Fruit fly (Drosophila melanogaster) whole organism, embryonic: ENCODE results near the gene CG7016.

Experiments
- Antp ChIP-seq: fragments of 200-800 bp; sonication (Bioruptor generic); optimal IDR thresholded peaks from 3 replicates; lab custom pipeline; 2016; ENCODE audit warnings: missing biosample characterization, missing genetic modification characterization
- Asciz ChIP-seq: fragments of 200-800 bp; sonication (Bioruptor generic); optimal IDR thresholded peaks from 2 replicates; lab custom pipeline; 2017; ENCODE audit warnings: missing biosample characterization, mild to moderate bottlenecking, missing genetic modification characterization, missing genetic modification reagents
- Bdp1 ChIP-seq: fragments of 200-800 bp; sonication (Bioruptor generic); optimal IDR thresholded peaks from 3 replicates; lab custom pipeline; 2016; ENCODE audit warnings: missing biosample characterization, missing genetic modification characterization
- CG1024 ChIP-seq: fragments of 200-800 bp; sonication (Bioruptor generic); IDR thresholded peaks from 2 replicates; pipeline ENCODE4 v1.3.6; 2022; ENCODE audit warnings: missing biosample characterization, missing genetic modification characterization
- CG13624 ChIP-seq: fragments of 200-800 bp; sonication (Bioruptor generic); optimal IDR thresholded peaks from 2 replicates; lab custom pipeline; 2016; ENCODE audit warnings: missing biosample characterization, missing genetic modification characterization
- CG14710 ChIP-seq: fragments of 200-800 bp; sonication (Bioruptor generic); optimal IDR thresholded peaks from 3 replicates; lab custom pipeline; 2019; ENCODE audit warnings: missing biosample characterization, mild to moderate bottlenecking, missing genetic modification characterization, moderate library complexity
- CG15479 ChIP-seq: fragments of 200-800 bp; sonication (Bioruptor generic); optimal IDR thresholded peaks from 3 replicates; lab custom pipeline; 2019; ENCODE audit warnings: missing biosample characterization, mild to moderate bottlenecking, missing genetic modification characterization, moderate library complexity
- CG1602 ChIP-seq: fragments of 200-800 bp; sonication (Bioruptor generic); optimal IDR thresholded peaks from 3 replicates; lab custom pipeline; 2016; ENCODE audit warnings: missing biosample characterization, missing genetic modification characterization
- CG16815 ChIP-seq: fragments of 200-800 bp; sonication (Bioruptor generic); optimal IDR thresholded peaks from 3 replicates; lab custom pipeline; 2017; ENCODE audit warnings: missing biosample characterization, mild to moderate bottlenecking, missing genetic modification characterization
- CG17186 ChIP-seq: fragments of 200-800 bp; sonication (Bioruptor generic); optimal IDR thresholded peaks from 3 replicates; lab custom pipeline; 2017; ENCODE audit warnings: missing biosample characterization, missing genetic modification reagents, missing genetic modification characterization
- CG17385 ChIP-seq: fragments of 200-800 bp; sonication (Bioruptor generic); optimal IDR thresholded peaks from 3 replicates; lab custom pipeline; 2018; ENCODE audit warnings: missing biosample characterization, mild to moderate bottlenecking, missing genetic modification characterization
- CG18476 ChIP-seq: fragments of 200-800 bp; sonication (Bioruptor generic); optimal IDR thresholded peaks from 2 replicates; lab custom pipeline; 2016; ENCODE audit warnings: missing biosample characterization, mild to moderate bottlenecking, missing genetic modification characterization
- CG2199 ChIP-seq: fragments of 200-800 bp; sonication (Bioruptor generic); IDR thresholded peaks from 3 replicates; pipeline ENCODE4 v1.3.6; 2022; ENCODE audit warnings: missing biosample characterization, missing genetic modification characterization
- CG2202 ChIP-seq: fragments of 200-800 bp; sonication (Bioruptor generic); optimal IDR thresholded peaks from 2 replicates; lab custom pipeline; 2018; ENCODE audit warnings: missing biosample characterization, mild to moderate bottlenecking, missing genetic modification characterization
- CG30020 ChIP-seq: fragments of 200-800 bp; optimal IDR thresholded peaks from 2 replicates; lab custom pipeline; 2019; ENCODE audit warnings: missing biosample characterization, mild to moderate bottlenecking, missing genetic modification characterization, moderate library complexity
- CG30403 ChIP-seq: fragments of 200-800 bp; sonication (Bioruptor generic); optimal IDR thresholded peaks from 3 replicates; lab custom pipeline; 2016; ENCODE audit warnings: missing biosample characterization, missing genetic modification characterization
- CG3407 ChIP-seq: fragments of 200-800 bp; sonication (Bioruptor generic); optimal IDR thresholded peaks from 2 replicates; lab custom pipeline; 2018; ENCODE audit warnings: missing biosample characterization, mild to moderate bottlenecking, missing genetic modification characterization
- CG3847 ChIP-seq: fragments of 200-800 bp; sonication (Bioruptor generic); IDR thresholded peaks from 2 replicates; pipeline ENCODE4 v1.3.6; 2022; ENCODE audit warnings: missing biosample characterization, missing genetic modification characterization
- CG42726 ChIP-seq: fragments of 200-800 bp; sonication (Bioruptor generic); IDR thresholded peaks from 2 replicates; pipeline ENCODE4 v1.3.6; 2022; ENCODE audit warnings: missing biosample characterization, missing genetic modification characterization; ENCODE audit not compliant: partially characterized antibody
- CG4282 ChIP-seq: fragments of 200-800 bp; sonication (Bioruptor generic); optimal IDR thresholded peaks from 2 replicates; lab custom pipeline; 2016; ENCODE audit warnings: missing biosample characterization, missing genetic modification characterization
- CG4617 ChIP-seq: fragments of 200-800 bp; sonication (Bioruptor generic); optimal IDR thresholded peaks from 3 replicates; lab custom pipeline; 2016; ENCODE audit warnings: missing biosample characterization, missing genetic modification characterization, borderline replicate concordance
- CG6654 ChIP-seq: fragments of 200-800 bp; sonication (Bioruptor generic); optimal IDR thresholded peaks from 2 replicates; lab custom pipeline; 2017; ENCODE audit warnings: missing biosample characterization, mild to moderate bottlenecking, missing genetic modification characterization
- CG6813 ChIP-seq: fragments of 200-800 bp; sonication (Bioruptor generic); optimal IDR thresholded peaks from 2 replicates; lab custom pipeline; 2017; ENCODE audit warnings: missing biosample characterization, missing genetic modification characterization, mild to moderate bottlenecking, moderate library complexity, missing genetic modification reagents
- CG7928 ChIP-seq: fragments of 200-800 bp; sonication (Bioruptor generic); optimal IDR thresholded peaks from 2 replicates; lab custom pipeline; 2017; ENCODE audit warnings: missing biosample characterization, mild to moderate bottlenecking, missing genetic modification characterization
- CG8388 ChIP-seq: fragments of 200-800 bp; sonication (Bioruptor generic); optimal IDR thresholded peaks from 2 replicates; lab custom pipeline; 2019; ENCODE audit warnings: missing biosample characterization, mild to moderate bottlenecking, missing genetic modification characterization, moderate library complexity
- Camta ChIP-seq: fragments of 200-800 bp; sonication (Bioruptor generic); optimal IDR thresholded peaks from 2 replicates; lab custom pipeline; 2016; ENCODE audit warnings: missing biosample characterization, missing genetic modification characterization
- CoRest ChIP-seq: fragments of 200-800 bp; sonication (Bioruptor generic); optimal IDR thresholded peaks from 3 replicates; lab custom pipeline; 2018; ENCODE audit warnings: missing biosample characterization, mild to moderate bottlenecking, missing genetic modification characterization, moderate library complexity
- Elba2 ChIP-seq: fragments of 200-800 bp; sonication (Bioruptor generic); optimal IDR thresholded peaks from 3 replicates; lab custom pipeline; 2016; ENCODE audit warnings: missing biosample characterization, missing genetic modification characterization
- Gsc ChIP-seq: fragments of 200-800 bp; sonication (Bioruptor generic); IDR thresholded peaks from 2 replicates; pipeline ENCODE4 v1.3.6; 2022; ENCODE audit warnings: missing biosample characterization, missing genetic modification characterization
- H15 ChIP-seq: fragments of 200-800 bp; sonication (Bioruptor generic); IDR thresholded peaks from 3 replicates; pipeline ENCODE4 v1.3.6; 2022; ENCODE audit warnings: missing biosample characterization, missing genetic modification characterization
- Hr39 ChIP-seq: fragments of >200 bp; optimal IDR thresholded peaks from 2 replicates; lab custom pipeline; 2017
- Hsf ChIP-seq: fragments of 200-800 bp; sonication (Bioruptor generic); optimal IDR thresholded peaks from 3 replicates; lab custom pipeline; 2016; ENCODE audit warnings: missing biosample characterization, missing genetic modification characterization
- Kr ChIP-seq: fragments of 200-800 bp; sonication (Bioruptor generic); optimal IDR thresholded peaks from 2 replicates; lab custom pipeline; 2017; ENCODE audit warnings: missing biosample characterization, mild to moderate bottlenecking, missing genetic modification characterization
- Myb ChIP-seq: fragments of 200-800 bp; sonication (Bioruptor generic); optimal IDR thresholded peaks from 2 replicates; lab custom pipeline; 2016; ENCODE audit warnings: missing biosample characterization, missing genetic modification characterization
- Nf-YB ChIP-seq: fragments of 200-800 bp; sonication (Bioruptor generic); optimal IDR thresholded peaks from 3 replicates; lab custom pipeline; 2019; ENCODE audit warnings: missing biosample characterization, mild to moderate bottlenecking, missing genetic modification characterization, moderate library complexity
- Oaz ChIP-seq: fragments of 200-800 bp; sonication (Bioruptor generic); IDR thresholded peaks from 2 replicates; pipeline ENCODE4 v1.3.6; 2022; ENCODE audit warnings: missing biosample characterization, missing genetic modification characterization
- btn ChIP-seq: fragments of 200-800 bp; sonication (Bioruptor generic); optimal IDR thresholded peaks from 2 replicates; lab custom pipeline; 2016; ENCODE audit warnings: missing biosample characterization, missing genetic modification characterization
- cato ChIP-seq: fragments of 200-800 bp; sonication (Bioruptor generic); optimal IDR thresholded peaks from 2 replicates; lab custom pipeline; 2016; ENCODE audit warnings: missing biosample characterization, missing genetic modification characterization, borderline replicate concordance
- caup ChIP-seq: fragments of 200-800 bp; sonication (Bioruptor generic); optimal IDR thresholded peaks from 3 replicates; lab custom pipeline; 2017; ENCODE audit warnings: missing biosample characterization, mild to moderate bottlenecking, missing genetic modification characterization, moderate library complexity; ENCODE audit not compliant: severe bottlenecking
- dm ChIP-seq: fragments of 200-800 bp; sonication (Bioruptor generic); optimal IDR thresholded peaks from 3 replicates; lab custom pipeline; 2016; ENCODE audit warnings: missing biosample characterization, missing genetic modification characterization
- dysf ChIP-seq: fragments of 200-800 bp; sonication (Bioruptor generic); IDR thresholded peaks from 3 replicates; pipeline ENCODE4 v1.3.6; 2022; ENCODE audit warnings: missing biosample characterization, missing genetic modification characterization
- esg ChIP-seq: fragments of 200-800 bp; sonication (Bioruptor generic); conservative IDR thresholded peaks from 2 replicates; pipeline ENCODE4 v1.3.6; 2022; ENCODE audit warnings: missing biosample characterization, missing genetic modification characterization
- p53 ChIP-seq: fragments of 200-800 bp; sonication (Bioruptor generic); optimal IDR thresholded peaks from 2 replicates; lab custom pipeline; 2016; ENCODE audit warnings: missing biosample characterization, missing genetic modification characterization
- pita ChIP-seq: fragments of 200-800 bp; sonication (Bioruptor generic); optimal IDR thresholded peaks from 2 replicates; lab custom pipeline; 2017; ENCODE audit warnings: missing biosample characterization, mild to moderate bottlenecking, missing genetic modification characterization
- tll ChIP-seq, 2 experiments: fragments of 200-800 bp in 1 of 2; fragments of >200 bp in 1 of 2; sonication (Bioruptor generic) in 1 of 2; optimal IDR thresholded peaks; 2 replicates each; lab custom pipeline; 2017 to 2019; ENCODE audit warnings: missing biosample characterization in 2 of 2, missing genetic modification characterization in 2 of 2, mild to moderate bottlenecking in 1 of 2, moderate library complexity in 1 of 2
- tna ChIP-seq: fragments of 200-800 bp; sonication (Bioruptor generic); IDR thresholded peaks from 2 replicates; pipeline ENCODE4 v1.3.6; 2022; ENCODE audit warnings: missing biosample characterization, missing genetic modification characterization; ENCODE audit not compliant: partially characterized antibody
- ttk ChIP-seq: fragments of 200-800 bp; sonication (Bioruptor generic); IDR thresholded peaks from 2 replicates; pipeline ENCODE4 v2.1.2; 2022; ENCODE audit warnings: missing biosample characterization, missing genetic modification characterization
- tup ChIP-seq: fragments of 200-800 bp; sonication (Bioruptor generic); optimal IDR thresholded peaks from 2 replicates; lab custom pipeline; 2016; ENCODE audit warnings: missing biosample characterization, mild to moderate bottlenecking, missing genetic modification characterization, moderate library complexity
- vnd ChIP-seq: fragments of 200-800 bp; sonication (Bioruptor generic); IDR thresholded peaks from 3 replicates; pipeline ENCODE4 v1.3.6; 2022; ENCODE audit warnings: missing biosample characterization, missing genetic modification characterization; ENCODE audit not compliant: partially characterized antibody

The CG7016 gene

dm6 chr3R:24813637-24814301 is 49.0 kb upstream of the CG7016 start, which contains the start of the genes lili and CG34150 (continued):
- TF ChIP-seq CG1024 (GFP tag; lab: Robert Waterston, UW) = peak; percentile 57
- peak; percentile 19 for TF ChIP-seq CG17186 (GFP tag; lab: Kevin White, UChicago)
- peak; percentile 64 for TF ChIP-seq esg (GFP tag; lab: Robert Waterston, UW)
- peak; percentile 16; the same call in 1 of the 2 replicates for TF ChIP-seq tna (GFP tag; lab: Robert Waterston, UW)
- peak; percentile 85 for TF ChIP-seq CG30403 (GFP tag; lab: Kevin White, UChicago)
- TF ChIP-seq CG3847 (GFP tag; lab: Robert Waterston, UW) = peak; percentile 89
- peak; percentile 66; the same call in 2 of the 3 replicates for TF ChIP-seq H15 (GFP tag; lab: Robert Waterston, UW)
- peak; percentile 57 for TF ChIP-seq CG18476
- peak; percentile 61 for TF ChIP-seq vnd (GFP tag; lab: Robert Waterston, UW)
- peak; percentile 54 for TF ChIP-seq CG7928 (GFP tag; lab: Kevin White, UChicago)
- no peak for TF ChIP-seq tup
- no peak for TF ChIP-seq Hr39 (lab: Kevin White, UChicago)
- TF ChIP-seq CG4282 (GFP tag; lab: Kevin White, UChicago) = no peak
- no peak for TF ChIP-seq pita (GFP tag; lab: Kevin White, UChicago)
- peak; percentile 55 for TF ChIP-seq CG8388 (GFP tag; lab: Kevin White, UChicago)
- peak; percentile 7 for TF ChIP-seq CG16815 (GFP tag; lab: Kevin White, UChicago)
- TF ChIP-seq CG17385 (GFP tag; lab: Kevin White, UChicago) = peak; percentile 63
- peak; percentile 34 for TF ChIP-seq cato (GFP tag; lab: Kevin White, UChicago)
- peak; percentile 53 for TF ChIP-seq caup (GFP tag; lab: Kevin White, UChicago)
- peak; percentile 66 for TF ChIP-seq dysf (GFP tag; lab: Robert Waterston, UW)
- TF ChIP-seq CG14710 (tag; lab: Kevin White, UChicago) = peak; percentile 91
- peak; percentile 60 for TF ChIP-seq Nf-YB (GFP tag; lab: Kevin White, UChicago)
- TF ChIP-seq CoRest (tag; lab: Kevin White, UChicago) = peak; percentile 85
- peak; percentile 55 for TF ChIP-seq Asciz
- TF ChIP-seq Myb (GFP tag; lab: Kevin White, UChicago) = peak; percentile 44
- TF ChIP-seq CG30020 (tag; lab: Kevin White, UChicago) = peak; percentile 70
- 0 out of 2 replicates have a peak, but pooled peaks have one; percentile 47 for TF ChIP-seq ttk (GFP tag; lab: Robert Waterston, UW)
- no peak for TF ChIP-seq Elba2
- TF ChIP-seq CG42726 (GFP tag; lab: Robert Waterston, UW) = peak; percentile 56; the same call in 1 of the 2 replicates
- TF ChIP-seq Antp = peak; percentile 55
- TF ChIP-seq CG6654 (GFP tag; lab: Kevin White, UChicago) = no peak
- peak; percentile 32 for TF ChIP-seq CG2202 (tag; lab: Kevin White, UChicago)
- no peak for TF ChIP-seq CG15479
- TF ChIP-seq Bdp1 (GFP tag; lab: Kevin White, UChicago) = peak; percentile 61
- TF ChIP-seq CG3407 (GFP tag; lab: Kevin White, UChicago) = peak; percentile 13
- peak; percentile 46 for TF ChIP-seq CG4617 (GFP tag; lab: Kevin White, UChicago)
- TF ChIP-seq dm (GFP tag; lab: Kevin White, UChicago) = peak; percentile 30
- TF ChIP-seq CG13624 = peak; percentile 88
- no peak for TF ChIP-seq CG2199
- peak in 1 of 2 experiments; percentile 9 for TF ChIP-seq tll (GFP tag; optimal IDR thresholded peaks at IDR 0.05; lab: Kevin White, UChicago)
- TF ChIP-seq p53 (GFP tag; lab: Kevin White, UChicago) = peak; percentile 50
- TF ChIP-seq Hsf = peak; percentile 84
- TF ChIP-seq Gsc (GFP tag; lab: Robert Waterston, UW) = no peak
- 0 out of 2 replicates have a peak, but pooled peaks have one; percentile 55 for TF ChIP-seq Oaz (GFP tag; lab: Robert Waterston, UW)
- TF ChIP-seq btn (GFP tag; lab: Kevin White, UChicago) = no peak
- no peak for TF ChIP-seq Kr (GFP tag; lab: Kevin White, UChicago)
- TF ChIP-seq CG6813 = no peak
- TF ChIP-seq CG1602 (GFP tag; lab: Kevin White, UChicago) = peak; percentile 70
- peak; percentile 67 for TF ChIP-seq Camta (GFP tag; lab: Kevin White, UChicago)
